Worm (Caenorhabditis elegans) whole organism, early embryonic: ENCODE results near the gene sru-21.
"Not testable (repeated sequence)": the region's sequence is repeated elsewhere in the genome, so short reads cannot be mapped to it uniquely, and the experiment has no call there.

ENCODE experiments used
- B0310.2 ChIP-seq: sonication (generic microtip); optimal IDR thresholded peaks from 2 replicates; lab custom pipeline; 2016; ENCODE audit warnings: mild to moderate bottlenecking, missing genetic modification characterization, missing compliant biosample characterization
- F13C5.2 ChIP-seq: sonication (generic microtip); optimal IDR thresholded peaks from 2 replicates; lab custom pipeline; 2017; ENCODE audit warnings: mild to moderate bottlenecking, missing genetic modification characterization, inconsistent platforms, missing compliant biosample characterization
- aly-1 ChIP-seq: sonication (generic microtip); optimal IDR thresholded peaks from 2 replicates; lab custom pipeline; 2016; ENCODE audit warnings: missing genetic modification characterization, missing compliant biosample characterization
- ama-1 ChIP-seq: fragments of 150-350 bp; optimal IDR thresholded peaks from 2 replicates; lab custom pipeline; 2014
- ceh-13 ChIP-seq: fragments of 200-800 bp; sonication (Bioruptor generic); optimal IDR thresholded peaks from 2 replicates; lab custom pipeline; 2018; ENCODE audit warnings: mild to moderate bottlenecking, missing genetic modification characterization, missing compliant biosample characterization
- ceh-36 ChIP-seq: sonication (generic microtip); optimal IDR thresholded peaks from 2 replicates; lab custom pipeline; 2016; ENCODE audit warnings: missing genetic modification characterization, inconsistent platforms, missing compliant biosample characterization
- ets-7 ChIP-seq: sonication (generic microtip); optimal IDR thresholded peaks from 2 replicates; lab custom pipeline; 2016; ENCODE audit warnings: missing genotype, missing genetic modification characterization, missing compliant biosample characterization
- flt-1 ChIP-seq: fragments of 200-800 bp; sonication (Bioruptor generic); IDR thresholded peaks from 2 replicates; pipeline ENCODE4 v1.3.6; 2022; ENCODE audit warnings: missing genetic modification characterization, missing compliant biosample characterization
- hmbx-1 ChIP-seq: sonication (generic microtip); optimal IDR thresholded peaks from 2 replicates; lab custom pipeline; 2016; ENCODE audit warnings: mild to moderate bottlenecking, missing genetic modification characterization, missing compliant biosample characterization
- hmg-4 ChIP-seq: fragments of 200-800 bp; sonication (Bioruptor generic); optimal IDR thresholded peaks from 2 replicates; lab custom pipeline; 2018; ENCODE audit warnings: mild to moderate bottlenecking, missing genetic modification characterization, missing compliant biosample characterization
- hnd-1 ChIP-seq: sonication (generic microtip); optimal IDR thresholded peaks from 2 replicates; lab custom pipeline; 2016; ENCODE audit warnings: missing genetic modification characterization, missing compliant biosample characterization
- pes-1 ChIP-seq: fragments of 200-800 bp; sonication (Bioruptor generic); IDR thresholded peaks from 2 replicates; pipeline ENCODE4 v1.3.6; 2022; ENCODE audit warnings: missing genetic modification reagents, missing genetic modification characterization, missing compliant biosample characterization
- scrt-1 ChIP-seq: fragments of 200-800 bp; sonication (Bioruptor generic); IDR thresholded peaks from 2 replicates; pipeline ENCODE4 v1.3.6; 2022; ENCODE audit warnings: missing genetic modification characterization, missing compliant biosample characterization
- sea-1 ChIP-seq: fragments of 200-800 bp; sonication (Bioruptor generic); conservative IDR thresholded peaks from 2 replicates; pipeline ENCODE4 v1.3.6; 2022; ENCODE audit warnings: missing genetic modification characterization, missing compliant biosample characterization
- tbx-11 ChIP-seq: fragments of 200-800 bp; sonication (Bioruptor generic); IDR thresholded peaks from 2 replicates; pipeline ENCODE4 v1.3.6; 2022; ENCODE audit warnings: missing genetic modification characterization, missing compliant biosample characterization
- tbx-37 ChIP-seq: fragments of 200-800 bp; sonication (Bioruptor generic); conservative IDR thresholded peaks from 2 replicates; pipeline ENCODE4 v1.3.6; 2022; ENCODE audit warnings: missing genetic modification reagents, missing genetic modification characterization, missing compliant biosample characterization
- tra-4 ChIP-seq: sonication (generic microtip); optimal IDR thresholded peaks from 2 replicates; lab custom pipeline; 2017; ENCODE audit warnings: missing genetic modification characterization, missing compliant biosample characterization

The sru-21 gene

DNA sequence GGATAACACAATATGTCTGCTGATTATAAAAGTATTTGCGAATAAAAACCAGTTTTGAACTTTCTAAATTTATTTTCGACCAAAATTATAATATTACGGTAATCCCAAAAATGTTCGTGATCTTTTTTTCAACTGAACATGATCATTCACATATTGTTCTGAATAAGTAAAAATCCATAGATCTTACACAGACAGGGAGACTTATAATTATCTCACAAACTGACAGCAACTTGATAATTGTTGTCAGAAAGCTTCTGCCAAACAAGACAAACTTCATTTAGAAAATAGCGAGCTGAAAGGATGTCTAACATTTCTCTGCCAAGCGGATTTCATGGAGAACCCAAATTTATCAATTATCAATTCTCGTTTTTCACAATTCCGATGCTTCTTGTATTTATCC, at the start of gene sru-21:
Gene sru-21, plus strand, starts transcription at position 301 of the 400 bp plus-strand sequence.
- TF ChIP-seq hnd-1 (tag; lab: Kevin White, UChicago) (no peak), pes-1 (no peak), scrt-1 (GFP tag; lab: Robert Waterston, UW) (no peak), ceh-13 (GFP tag; lab: Kevin White, UChicago) (no peak), hmbx-1 (tag; lab: Kevin White, UChicago) (no peak)

ce11 chrIV:13578174-13578573, 48.4 kb upstream of the sru-21 start, which contains the start of gene Y45F10B.8:
TSS of gene Y45F10B.8 (minus strand) at chrIV:13578274.
- not testable (repeated sequence) for TF ChIP-seq hmbx-1, hnd-1, F13C5.2 (tag; lab: Kevin White, UChicago)

- not testable (repeated sequence) for TF ChIP-seq hnd-1 (tag; lab: Kevin White, UChicago); pes-1; ets-7
Measured at ce11 chrIV:13578953-13579352, 47.6 kb upstream of the sru-21 start, which contains the start of gene sru-16. TSS of gene sru-16 (plus strand) at chrIV:13579253.

DNA sequence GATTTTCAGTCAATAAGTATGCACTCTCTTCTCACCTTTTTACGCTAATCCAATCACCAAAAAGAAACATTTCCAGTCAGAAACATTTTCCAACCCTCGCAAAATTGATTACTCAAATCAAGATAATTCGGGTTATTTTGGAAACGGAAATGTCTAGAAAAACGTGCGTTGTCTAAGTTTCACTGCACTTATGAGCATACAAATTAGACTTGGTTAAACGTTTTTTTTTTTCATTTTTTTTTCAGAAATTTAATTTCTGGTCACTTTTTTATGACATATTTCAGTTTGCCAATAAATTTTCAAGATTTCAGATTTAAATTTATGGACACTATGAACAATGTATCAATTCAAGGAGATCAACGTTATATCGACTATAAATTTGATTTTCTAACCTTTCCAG, 43.7 kb upstream of the sru-21 start, which contains the start of gene sru-12:
Gene sru-12, plus strand, starts transcription at position 301 of the 400 bp plus-strand sequence.
- no peak for TF ChIP-seq sea-1 (GFP tag; lab: Robert Waterston, UW)

DNA sequence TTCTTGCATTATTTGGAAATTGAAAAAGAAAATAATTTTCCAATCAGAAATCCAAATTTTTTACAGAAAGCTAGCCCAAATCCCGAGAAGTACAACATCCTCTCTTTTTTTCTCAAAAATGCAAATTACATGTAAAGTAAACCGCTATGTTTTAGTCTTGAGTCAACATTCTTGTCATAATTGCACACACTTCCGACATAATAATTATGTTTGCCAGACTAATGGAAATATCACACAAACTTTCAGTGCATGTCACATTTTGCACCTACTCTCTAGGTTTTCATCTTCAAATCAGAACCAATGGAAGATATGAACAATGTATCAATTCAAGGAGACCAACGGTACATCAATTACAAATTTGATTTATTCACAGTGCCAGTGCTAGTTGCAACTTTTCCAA, 41.9 kb upstream of the sru-21 start, which contains the start of gene sru-11:
Gene sru-11, plus strand, starts transcription at position 301 of the 400 bp plus-strand sequence.
- no peak for TF ChIP-seq tra-4
- TF ChIP-seq aly-1 (tag; lab: Kevin White, UChicago), result no peak

- TF ChIP-seq sea-1 (GFP tag; lab: Robert Waterston, UW) (no peak), scrt-1 (GFP tag; lab: Robert Waterston, UW) (no peak), hnd-1 (tag; lab: Kevin White, UChicago) (no peak), ets-7 (no peak), ceh-36 (tag; lab: Kevin White, UChicago) (no peak), tbx-11 (GFP tag; lab: Robert Waterston, UW) (no peak)
Measured at ce11 chrIV:13587175-13587574, 39.4 kb upstream of the sru-21 start, which contains the start of gene Y45F10B.12. TSS of gene Y45F10B.12 (plus strand) at chrIV:13587475.

- not testable (repeated sequence) for TF ChIP-seq tbx-11 (GFP tag; lab: Robert Waterston, UW); hmg-4; tra-4
Measured at ce11 chrIV:13588544-13589043, 38.0 kb upstream of the sru-21 start, which contains the start of gene sru-9. TSS of gene sru-9 (plus strand) at chrIV:13588993.

- TF ChIP-seq ets-7 (no peak), hmbx-1 (tag; lab: Kevin White, UChicago) (no peak), aly-1 (tag; lab: Kevin White, UChicago) (no peak), pes-1 (no peak), tbx-11 (GFP tag; lab: Robert Waterston, UW) (no peak), flt-1 (GFP tag; lab: Robert Waterston, UW) (no peak), hmg-4 (no peak), scrt-1 (GFP tag; lab: Robert Waterston, UW) (no peak), ceh-36 (tag; lab: Kevin White, UChicago) (no peak), hnd-1 (tag; lab: Kevin White, UChicago) (no peak), ama-1 (lab: Kevin White, UChicago) (no peak), tbx-37 (GFP tag; lab: Robert Waterston, UW) (no peak), sea-1 (GFP tag; lab: Robert Waterston, UW) (no peak)
Measured at ce11 chrIV:13591645-13592044, 34.9 kb upstream of the sru-21 start, which contains the start of gene tsp-5. TSS of gene tsp-5 (minus strand) at chrIV:13591745.

- TF ChIP-seq hmg-4, result no peak
- TF ChIP-seq ceh-36 (tag; lab: Kevin White, UChicago), result no peak
- TF ChIP-seq B0310.2, result no peak
- no peak for TF ChIP-seq ets-7
- TF ChIP-seq scrt-1 (GFP tag; lab: Robert Waterston, UW), result no peak
- no peak for TF ChIP-seq flt-1 (GFP tag; lab: Robert Waterston, UW)
- TF ChIP-seq tbx-37 (GFP tag; lab: Robert Waterston, UW), result no peak
- no peak for TF ChIP-seq hnd-1 (tag; lab: Kevin White, UChicago)
Measured at ce11 chrIV:13593351-13593750, 33.2 kb upstream of the sru-21 start, which contains the start of gene Y45F10B.3. TSS of gene Y45F10B.3 (plus strand) at chrIV:13593651.

- not testable (repeated sequence) for TF ChIP-seq ama-1 (lab: Kevin White, UChicago); sea-1 (GFP tag; lab: Robert Waterston, UW); ceh-36 (tag; lab: Kevin White, UChicago)
Measured at ce11 chrIV:13597813-13598212, 28.8 kb upstream of the sru-21 start, which contains the start of gene Y45F10B.9. TSS of gene Y45F10B.9 (minus strand) at chrIV:13597913.
